Fruit fly (Drosophila melanogaster): ENCODE data around the gene La.
A peak's percentile ranks its signal among the peaks of the same experiment; 100 is the strongest.

La gene

dm6 chr2L:20327375-20327774, 22.4 kb downstream of the La start (continued):
- no peak for TF ChIP-seq exex (tag; optimal IDR thresholded peaks at IDR 0.05)
- TF ChIP-seq CG8359 (GFP tag; optimal IDR thresholded peaks at IDR 0.05; ENCODE audit: borderline replicate concordance), result no peak
- no peak for TF ChIP-seq rib (GFP tag; IDR thresholded peaks at IDR 0.05)
- TF ChIP-seq Hsf (GFP tag; optimal IDR thresholded peaks at IDR 0.05), result no peak
- TF ChIP-seq tll (GFP tag; optimal IDR thresholded peaks at IDR 0.05), result no peak
- TF ChIP-seq CG7928 (GFP tag; optimal IDR thresholded peaks at IDR 0.05), result no peak
- no peak for TF ChIP-seq Nf-YB (GFP tag; optimal IDR thresholded peaks at IDR 0.05)
- TF ChIP-seq CG33557 (GFP tag; optimal IDR thresholded peaks at IDR 0.05), result peak; percentile 61
- TF ChIP-seq gsb (GFP tag; IDR thresholded peaks at IDR 0.05), result no peak
- TF ChIP-seq CG7271 (tag; optimal IDR thresholded peaks at IDR 0.05), result no peak
- no peak for TF ChIP-seq CG4730 (GFP tag; IDR thresholded peaks at IDR 0.05)
- no peak for TF ChIP-seq dm (GFP tag; optimal IDR thresholded peaks at IDR 0.05)
- no peak for TF ChIP-seq chn (GFP tag; optimal IDR thresholded peaks at IDR 0.05)
- TF ChIP-seq wdn (GFP tag; IDR thresholded peaks at IDR 0.05), result no peak
- no peak for TF ChIP-seq Doc2 (GFP tag; IDR thresholded peaks at IDR 0.05)
- no peak for TF ChIP-seq lmd (GFP tag; IDR thresholded peaks at IDR 0.05)
- no peak for TF ChIP-seq CG8290 (GFP tag; optimal IDR thresholded peaks at IDR 0.05)
- TF ChIP-seq CG8290 (tag; optimal IDR thresholded peaks at IDR 0.05), result peak in 1 of 2 experiments; percentile 19
- TF ChIP-seq Camta (GFP tag; optimal IDR thresholded peaks at IDR 0.05), result peak; percentile 22
- no peak for TF ChIP-seq klu (GFP tag; IDR thresholded peaks at IDR 0.05)
- TF ChIP-seq dan (GFP tag; IDR thresholded peaks at IDR 0.05), result no peak
- TF ChIP-seq Jarid2 (GFP tag; optimal IDR thresholded peaks at IDR 0.05), result no peak
- TF ChIP-seq CG43689 (GFP tag; IDR thresholded peaks at IDR 0.05), result no peak
- no peak for TF ChIP-seq CG17361 (GFP tag; IDR thresholded peaks at IDR 0.05)
- no peak for TF ChIP-seq caup (GFP tag; optimal IDR thresholded peaks at IDR 0.05; ENCODE audit: severe bottlenecking)
- TF ChIP-seq tx (GFP tag; optimal IDR thresholded peaks at IDR 0.05), result no peak
- no peak for TF ChIP-seq gt (GFP tag; IDR thresholded peaks at IDR 0.05)
- no peak for TF ChIP-seq B-H1 (GFP tag; IDR thresholded peaks at IDR 0.05)
- no peak for TF ChIP-seq trem (tag; optimal IDR thresholded peaks at IDR 0.05)
- no peak for TF ChIP-seq CG18476 (GFP tag; optimal IDR thresholded peaks at IDR 0.05)
- no peak for TF ChIP-seq CG17186 (GFP tag; optimal IDR thresholded peaks at IDR 0.05)
- no peak for TF ChIP-seq Hr78 (GFP tag; optimal IDR thresholded peaks at IDR 0.05)
- TF ChIP-seq CG10209 (GFP tag; optimal IDR thresholded peaks at IDR 0.05), result no peak
- peak; percentile 50 for TF ChIP-seq CG15601 (tag; optimal IDR thresholded peaks at IDR 0.05)
- peak; percentile 48 for TF ChIP-seq CG4707 (GFP tag; optimal IDR thresholded peaks at IDR 0.05)
- TF ChIP-seq ro (GFP tag; IDR thresholded peaks at IDR 0.05), result no peak
- TF ChIP-seq CG18262 (tag; optimal IDR thresholded peaks at IDR 0.05), result no peak
- no peak for TF ChIP-seq BEAF-32 (GFP tag; optimal IDR thresholded peaks at IDR 0.05)
- no peak for TF ChIP-seq br (optimal IDR thresholded peaks at IDR 0.05)
- TF ChIP-seq CG30403 (GFP tag; optimal IDR thresholded peaks at IDR 0.05), result no peak
- TF ChIP-seq sr (GFP tag; IDR thresholded peaks at IDR 0.05), result no peak
- TF ChIP-seq CG10274 (GFP tag; optimal IDR thresholded peaks at IDR 0.05), result no peak
- TF ChIP-seq inv (GFP tag; IDR thresholded peaks at IDR 0.05; ENCODE audit: partially characterized antibody), result no peak
- TF ChIP-seq ap (GFP tag; IDR thresholded peaks at IDR 0.05), result 0 out of 2 replicates have a peak, but pooled peaks have one; percentile 13
- no peak for TF ChIP-seq CG30020 (tag; optimal IDR thresholded peaks at IDR 0.05)
- no peak for TF ChIP-seq Dref (GFP tag; IDR thresholded peaks at IDR 0.05)
- TF ChIP-seq ci (GFP tag; IDR thresholded peaks at IDR 0.05), result peak; percentile 61; the same call in 2 of the 3 replicates
- no peak for TF ChIP-seq CG17612 (GFP tag; IDR thresholded peaks at IDR 0.05)
- no peak for TF ChIP-seq Ssrp (tag; optimal IDR thresholded peaks at IDR 0.05)
- TF ChIP-seq CG11723 (GFP tag; optimal IDR thresholded peaks at IDR 0.05), result peak; percentile 17
- peak; percentile 78; the same call in 2 of the 3 replicates for TF ChIP-seq otp (GFP tag; IDR thresholded peaks at IDR 0.05)
- TF ChIP-seq Dek (tag; optimal IDR thresholded peaks at IDR 0.05), result no peak

Measured in whole organism, embryonic.